Worm (Caenorhabditis elegans): ENCODE data around the gene cox-5A.

DNA sequence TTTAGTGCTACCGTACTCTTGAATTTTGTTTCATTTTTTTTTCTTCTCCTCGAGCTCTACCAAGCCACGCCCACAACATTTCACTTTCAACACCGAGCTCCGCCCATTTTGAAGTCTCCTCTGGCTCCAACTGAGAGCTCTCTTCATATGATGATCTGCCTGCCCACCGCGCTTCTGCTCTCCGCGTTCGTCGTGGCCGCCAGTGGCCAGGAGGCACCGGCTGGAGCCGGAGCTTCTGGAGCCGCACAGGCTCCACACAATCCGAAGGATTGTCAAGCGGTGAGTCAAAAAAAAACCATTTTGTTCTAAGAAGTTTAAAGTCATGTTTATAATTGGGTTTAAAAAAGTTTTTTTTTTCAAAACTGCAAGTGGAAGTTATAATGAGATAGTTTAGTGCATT is 5.1 kb downstream of the cox-5A start, which contains the start of gene flp-14:
- TF ChIP-seq zag-1 (tag; optimal IDR thresholded peaks at IDR 0.05) (no peak), snpc-4 (tag; optimal IDR thresholded peaks at IDR 0.05) (no peak), unc-39 (tag; optimal IDR thresholded peaks at IDR 0.05) (no peak), egl-27 (tag; optimal IDR thresholded peaks at IDR 0.05) (no peak), nhr-76 (tag; optimal IDR thresholded peaks at IDR 0.05) (no peak), nhr-77 (tag; optimal IDR thresholded peaks at IDR 0.05) (no peak)
